Fruit fly (Drosophila melanogaster) whole organism, embryonic: ENCODE data around the gene TotX.

Source experiments
- Abd-B ChIP-seq: fragments of 200-800 bp; sonication (Bioruptor generic); optimal IDR thresholded peaks from 2 replicates; lab custom pipeline; 2018; ENCODE audit warnings: missing biosample characterization, mild to moderate bottlenecking, missing genetic modification characterization, moderate library complexity
- Adf1 ChIP-seq: fragments of 200-800 bp; sonication (Bioruptor generic); IDR thresholded peaks from 2 replicates; pipeline ENCODE4 v1.3.6; 2022; ENCODE audit warnings: missing biosample characterization, missing genetic modification characterization
- Antp ChIP-seq: fragments of 200-800 bp; sonication (Bioruptor generic); optimal IDR thresholded peaks from 3 replicates; lab custom pipeline; 2016; ENCODE audit warnings: missing biosample characterization, missing genetic modification characterization
- CG1024 ChIP-seq: fragments of 200-800 bp; sonication (Bioruptor generic); IDR thresholded peaks from 2 replicates; pipeline ENCODE4 v1.3.6; 2022; ENCODE audit warnings: missing biosample characterization, missing genetic modification characterization
- CG10543 ChIP-seq: fragments of 200-800 bp; sonication (Bioruptor generic); optimal IDR thresholded peaks from 3 replicates; lab custom pipeline; 2017; ENCODE audit warnings: missing biosample characterization, mild to moderate bottlenecking, missing genetic modification characterization, moderate library complexity
- CG12155 ChIP-seq: fragments of 200-800 bp; sonication (Bioruptor generic); optimal IDR thresholded peaks from 3 replicates; lab custom pipeline; 2016; ENCODE audit warnings: missing biosample characterization, missing genetic modification characterization
- CG13624 ChIP-seq: fragments of 200-800 bp; sonication (Bioruptor generic); optimal IDR thresholded peaks from 2 replicates; lab custom pipeline; 2016; ENCODE audit warnings: missing biosample characterization, missing genetic modification characterization
- CG14710 ChIP-seq: fragments of 200-800 bp; sonication (Bioruptor generic); optimal IDR thresholded peaks from 3 replicates; lab custom pipeline; 2019; ENCODE audit warnings: missing biosample characterization, mild to moderate bottlenecking, missing genetic modification characterization, moderate library complexity
- CG17802 ChIP-seq: fragments of 200-800 bp; sonication (Bioruptor generic); optimal IDR thresholded peaks from 2 replicates; lab custom pipeline; 2018; ENCODE audit warnings: missing biosample characterization, mild to moderate bottlenecking, missing genetic modification characterization, moderate library complexity
- CG30020 ChIP-seq: fragments of 200-800 bp; optimal IDR thresholded peaks from 2 replicates; lab custom pipeline; 2019; ENCODE audit warnings: missing biosample characterization, mild to moderate bottlenecking, missing genetic modification characterization, moderate library complexity
- CG30431 ChIP-seq: fragments of 200-800 bp; sonication (Bioruptor generic); optimal IDR thresholded peaks from 2 replicates; lab custom pipeline; 2017; ENCODE audit warnings: missing biosample characterization, missing genetic modification characterization
- CG32772 ChIP-seq: fragments of 200-800 bp; sonication (Bioruptor generic); IDR thresholded peaks from 2 replicates; pipeline ENCODE4 v1.3.6; 2022; ENCODE audit warnings: missing biosample characterization, missing genetic modification characterization
- CG33557 ChIP-seq: fragments of 200-800 bp; sonication (Bioruptor generic); optimal IDR thresholded peaks from 2 replicates; lab custom pipeline; 2019; ENCODE audit warnings: missing biosample characterization, mild to moderate bottlenecking, missing genetic modification characterization, moderate library complexity
- CG4404 ChIP-seq: fragments of 200-800 bp; sonication (Bioruptor generic); IDR thresholded peaks from 2 replicates; pipeline ENCODE4 v1.3.6; 2022; ENCODE audit warnings: missing biosample characterization, missing genetic modification characterization
- CG5245 ChIP-seq: fragments of 200-800 bp; sonication (Bioruptor generic); optimal IDR thresholded peaks from 3 replicates; lab custom pipeline; 2016; ENCODE audit warnings: missing biosample characterization, missing genetic modification characterization
- CG6813 ChIP-seq: fragments of 200-800 bp; sonication (Bioruptor generic); optimal IDR thresholded peaks from 2 replicates; lab custom pipeline; 2017; ENCODE audit warnings: missing biosample characterization, missing genetic modification characterization, mild to moderate bottlenecking, moderate library complexity, missing genetic modification reagents
- CG6854 ChIP-seq: fragments of 200-800 bp; sonication (Bioruptor generic); optimal IDR thresholded peaks from 3 replicates; lab custom pipeline; 2017; ENCODE audit warnings: missing biosample characterization, mild to moderate bottlenecking, missing genetic modification characterization
- CG7928 ChIP-seq: fragments of 200-800 bp; sonication (Bioruptor generic); optimal IDR thresholded peaks from 2 replicates; lab custom pipeline; 2017; ENCODE audit warnings: missing biosample characterization, mild to moderate bottlenecking, missing genetic modification characterization
- CG8388 ChIP-seq: fragments of 200-800 bp; sonication (Bioruptor generic); optimal IDR thresholded peaks from 2 replicates; lab custom pipeline; 2019; ENCODE audit warnings: missing biosample characterization, mild to moderate bottlenecking, missing genetic modification characterization, moderate library complexity
- CG9609 ChIP-seq: fragments of 200-800 bp; sonication (Bioruptor generic); optimal IDR thresholded peaks from 3 replicates; lab custom pipeline; 2016; ENCODE audit warnings: missing biosample characterization, missing genetic modification characterization
- CG9932 ChIP-seq: fragments of 200-800 bp; sonication (Bioruptor generic); IDR thresholded peaks from 2 replicates; pipeline ENCODE4 v1.3.6; 2022; ENCODE audit warnings: missing biosample characterization, missing genetic modification characterization
- Dad ChIP-seq: fragments of 200-800 bp; sonication (Bioruptor generic); optimal IDR thresholded peaks from 3 replicates; lab custom pipeline; 2016; ENCODE audit warnings: missing biosample characterization, missing genetic modification characterization
- Dfd ChIP-seq, 2 experiments: fragments of >200 bp; optimal IDR thresholded peaks; 2 replicates each; lab custom pipeline; 2017; ENCODE audit warnings: missing biosample characterization in 2 of 2, missing genetic modification characterization in 2 of 2
- Ets65A ChIP-seq: fragments of 200-800 bp; sonication (Bioruptor generic); peaks from one replicate; lab custom pipeline; 2016; ENCODE audit warnings: missing biosample characterization, missing genetic modification characterization
- Meics ChIP-seq: fragments of 200-800 bp; sonication (Bioruptor generic); optimal IDR thresholded peaks from 2 replicates; lab custom pipeline; 2017; ENCODE audit warnings: missing biosample characterization, mild to moderate bottlenecking, missing genetic modification characterization
- Mes4 ChIP-seq: fragments of 200-800 bp; sonication (Bioruptor generic); optimal IDR thresholded peaks from 2 replicates; lab custom pipeline; 2016; ENCODE audit warnings: missing biosample characterization, missing genetic modification characterization
- NK7.1 ChIP-seq: fragments of 200-800 bp; sonication (Bioruptor generic); optimal IDR thresholded peaks from 3 replicates; lab custom pipeline; 2016; ENCODE audit warnings: missing biosample characterization, missing genetic modification characterization
- Nf-YA ChIP-seq: fragments of 200-800 bp; sonication (Bioruptor generic); IDR thresholded peaks from 2 replicates; pipeline ENCODE4 v1.3.6; 2022; ENCODE audit warnings: missing biosample characterization, missing genetic modification characterization
- Oaz ChIP-seq: fragments of 200-800 bp; sonication (Bioruptor generic); IDR thresholded peaks from 2 replicates; pipeline ENCODE4 v1.3.6; 2022; ENCODE audit warnings: missing biosample characterization, missing genetic modification characterization
- Side ChIP-seq: fragments of 200-800 bp; sonication (Bioruptor generic); optimal IDR thresholded peaks from 2 replicates; lab custom pipeline; 2016; ENCODE audit warnings: missing biosample characterization, missing genetic modification characterization
- Stat92E ChIP-seq, 3 experiments: fragments of >200 bp in 2 of 3; fragments of 200-800 bp in 1 of 3; sonication (Bioruptor generic) in 1 of 3; optimal IDR thresholded peaks; 2 replicates each; lab custom pipeline; 2017 to 2019; ENCODE audit warnings: missing biosample characterization in 3 of 3, missing genetic modification characterization in 3 of 3, mild to moderate bottlenecking in 1 of 3, moderate library complexity in 1 of 3
- ara ChIP-seq: fragments of 200-800 bp; sonication (Bioruptor generic); IDR thresholded peaks from 2 replicates; pipeline ENCODE4 v1.3.6; 2022; ENCODE audit warnings: missing biosample characterization, missing genetic modification characterization
- ci ChIP-seq: fragments of 200-800 bp; sonication (Bioruptor generic); IDR thresholded peaks from 3 replicates; pipeline ENCODE4 v1.3.6; 2022; ENCODE audit warnings: missing biosample characterization, missing genetic modification characterization
- crc ChIP-seq: fragments of 200-800 bp; sonication (Bioruptor generic); optimal IDR thresholded peaks from 2 replicates; lab custom pipeline; 2016; ENCODE audit warnings: missing biosample characterization, missing genetic modification characterization
- dysf ChIP-seq: fragments of 200-800 bp; sonication (Bioruptor generic); IDR thresholded peaks from 3 replicates; pipeline ENCODE4 v1.3.6; 2022; ENCODE audit warnings: missing biosample characterization, missing genetic modification characterization
- emc ChIP-seq: fragments of 200-800 bp; sonication (Bioruptor generic); optimal IDR thresholded peaks from 2 replicates; lab custom pipeline; 2016; ENCODE audit warnings: missing biosample characterization, missing genetic modification characterization
- lov ChIP-seq, 2 experiments: fragments of 200-800 bp in 1 of 2; fragments of >200 bp in 1 of 2; sonication (Bioruptor generic) in 1 of 2; IDR thresholded peaks in 1 of 2; optimal IDR thresholded peaks in 1 of 2; 2 replicates in 1 of 2; 3 replicates in 1 of 2; pipeline versions ENCODE4 v1.3.6 to Lab custom; 2017 to 2022; ENCODE audit warnings: missing biosample characterization in 1 of 2, missing genetic modification characterization in 1 of 2
- maf-S ChIP-seq: fragments of 200-800 bp; sonication (Bioruptor generic); optimal IDR thresholded peaks from 2 replicates; lab custom pipeline; 2016; ENCODE audit warnings: missing biosample characterization, missing genetic modification characterization
- mam ChIP-seq: fragments of 200-800 bp; sonication (Bioruptor generic); optimal IDR thresholded peaks from 3 replicates; lab custom pipeline; 2016; ENCODE audit warnings: missing biosample characterization, missing genetic modification characterization
- nau ChIP-seq: fragments of 200-800 bp; sonication (Bioruptor generic); optimal IDR thresholded peaks from 3 replicates; lab custom pipeline; 2017; ENCODE audit warnings: missing biosample characterization, mild to moderate bottlenecking, missing genetic modification characterization, missing genetic modification reagents
- odd ChIP-seq: fragments of 200-800 bp; sonication (Bioruptor generic); optimal IDR thresholded peaks from 2 replicates; lab custom pipeline; 2017; ENCODE audit warnings: missing biosample characterization, mild to moderate bottlenecking, missing genetic modification characterization
- otp ChIP-seq: fragments of 200-800 bp; sonication (Bioruptor generic); IDR thresholded peaks from 3 replicates; pipeline ENCODE4, ENCODE4 v1.3.6; 2022; ENCODE audit warnings: missing biosample characterization, missing genetic modification characterization
- pan ChIP-seq, 4 experiments: fragments of >200 bp in 3 of 4; fragments of 200-800 bp in 1 of 4; sonication (Bioruptor generic) in 1 of 4; optimal IDR thresholded peaks in 3 of 4; IDR thresholded peaks in 1 of 4; 2 replicates each; pipeline versions ENCODE4 v1.3.6 to Lab custom; 2017 to 2022; ENCODE audit warnings: missing biosample characterization in 2 of 4, missing genetic modification characterization in 2 of 4, mixed read lengths in 1 of 4
- pfk ChIP-seq: fragments of 200-800 bp; sonication (Bioruptor generic); optimal IDR thresholded peaks from 2 replicates; lab custom pipeline; 2018; ENCODE audit warnings: missing biosample characterization, mild to moderate bottlenecking, missing genetic modification characterization, moderate library complexity
- ranshi ChIP-seq: fragments of 200-800 bp; sonication (Bioruptor generic); IDR thresholded peaks from 2 replicates; pipeline ENCODE4 v1.3.6; 2022; ENCODE audit warnings: missing biosample characterization, missing genetic modification characterization
- sob ChIP-seq: fragments of 200-800 bp; sonication (Bioruptor generic); IDR thresholded peaks from 2 replicates; pipeline ENCODE4 v1.3.6; 2022; ENCODE audit warnings: missing biosample characterization, missing genetic modification characterization
- tap ChIP-seq: fragments of 200-800 bp; optimal IDR thresholded peaks from 3 replicates; lab custom pipeline; 2019; ENCODE audit warnings: missing biosample characterization, mild to moderate bottlenecking, missing genetic modification characterization, moderate library complexity
- toy ChIP-seq: fragments of 200-800 bp; sonication (Bioruptor generic); IDR thresholded peaks from 2 replicates; pipeline ENCODE4 v1.3.6; 2022; ENCODE audit warnings: missing biosample characterization, missing genetic modification characterization
- twi ChIP-seq: fragments of 200-800 bp; optimal IDR thresholded peaks from 2 replicates; lab custom pipeline; 2019; ENCODE audit warnings: missing biosample characterization, mild to moderate bottlenecking, missing genetic modification characterization, moderate library complexity
- wdn ChIP-seq: fragments of 200-800 bp; sonication (Bioruptor generic); IDR thresholded peaks from 2 replicates; pipeline ENCODE4 v1.3.6; 2022; ENCODE audit warnings: missing biosample characterization, missing genetic modification characterization
- zf30C ChIP-seq: fragments of 200-800 bp; sonication (Bioruptor generic); optimal IDR thresholded peaks from 3 replicates; lab custom pipeline; 2018; ENCODE audit warnings: missing biosample characterization, mild to moderate bottlenecking, missing genetic modification characterization

TotX gene

dm6 chr3R:20947991-20948407 lies 42.7 kb upstream of the TotX start (continued):
- TF ChIP-seq CG33557 (GFP tag; lab: Kevin White, UChicago) (no peak), pfk (GFP tag; lab: Kevin White, UChicago) (no peak), wdn (no peak), ranshi (GFP tag; lab: Robert Waterston, UW) (no peak), CG6854 (GFP tag; lab: Kevin White, UChicago) (no peak), emc (GFP tag; lab: Kevin White, UChicago) (peak; percentile 13), Dad (GFP tag; lab: Kevin White, UChicago) (no peak), sob (GFP tag; lab: Robert Waterston, UW) (peak; percentile 66), pan (optimal IDR thresholded peaks at IDR 0.05; lab: Kevin White, UChicago) (no peak), pan (GFP tag; optimal IDR thresholded peaks at IDR 0.05 in 1 of 2, IDR thresholded peaks at IDR 0.05 in 1 of 2) (peak in 1 of 2 experiments; percentile 33), dysf (GFP tag; lab: Robert Waterston, UW) (peak; percentile 56), CG32772 (GFP tag; lab: Robert Waterston, UW) (no peak), CG5245 (GFP tag; lab: Kevin White, UChicago) (peak; percentile 37), zf30C (GFP tag; lab: Kevin White, UChicago) (no peak), nau (GFP tag; lab: Kevin White, UChicago) (no peak), NK7.1 (GFP tag; lab: Kevin White, UChicago) (no peak), otp (GFP tag; lab: Robert Waterston, UW) (no peak; the same call in 2 of the 3 replicates), tap (tag; lab: Kevin White, UChicago) (no peak), toy (GFP tag; lab: Robert Waterston, UW) (no peak), Antp (GFP tag; lab: Kevin White, UChicago) (peak; percentile 39), lov (optimal IDR thresholded peaks at IDR 0.05; lab: Kevin White, UChicago) (no peak), lov (GFP tag; IDR thresholded peaks at IDR 0.05; lab: Robert Waterston, UW) (no peak), CG1024 (no peak), CG7928 (GFP tag; lab: Kevin White, UChicago) (no peak), Dfd (GFP tag; optimal IDR thresholded peaks at IDR 0.05; lab: Kevin White, UChicago) (no peak), Mes4 (GFP tag; lab: Kevin White, UChicago) (peak; percentile 19), CG14710 (tag; lab: Kevin White, UChicago) (no peak), CG6813 (GFP tag; lab: Kevin White, UChicago) (no peak), CG4404 (GFP tag; lab: Robert Waterston, UW) (no peak), CG8388 (GFP tag; lab: Kevin White, UChicago) (no peak), CG30020 (tag; lab: Kevin White, UChicago) (no peak), maf-S (peak; percentile 6), Side (GFP tag; lab: Kevin White, UChicago) (peak; percentile 39), CG9609 (GFP tag; lab: Kevin White, UChicago) (peak; percentile 41), CG12155 (no peak), Oaz (GFP tag; lab: Robert Waterston, UW) (no peak), ci (peak; percentile 42; the same call in 1 of the 3 replicates), Ets65A (no peak), Meics (GFP tag; lab: Kevin White, UChicago) (peak; percentile 45), CG10543 (GFP tag; lab: Kevin White, UChicago) (no peak), CG17802 (no peak), CG13624 (GFP tag; lab: Kevin White, UChicago) (peak; percentile 42), CG9932 (GFP tag; lab: Robert Waterston, UW) (peak; percentile 68), crc (GFP tag; lab: Kevin White, UChicago) (no peak), Abd-B (peak; percentile 54), twi (no peak), ara (GFP tag; lab: Robert Waterston, UW) (no peak), Stat92E (GFP tag; optimal IDR thresholded peaks at IDR 0.05; lab: Kevin White, UChicago) (no peak), Nf-YA (GFP tag; lab: Robert Waterston, UW) (peak; percentile 31; the same call in 1 of the 2 replicates), CG30431 (GFP tag; lab: Kevin White, UChicago) (no peak), mam (peak; percentile 47), odd (no peak), Adf1 (GFP tag; lab: Robert Waterston, UW) (no peak)
